Fruit fly (Drosophila melanogaster) Kc167 (cell line): ENCODE measurements around the gene Cmpk.

Experiments
- Sin3A ChIP-seq: fragments of >200 bp; optimal IDR thresholded peaks from 2 replicates; lab custom pipeline; 2018; ENCODE audit warnings: missing external identifiers
- h ChIP-seq: fragments of >200 bp; optimal IDR thresholded peaks from 3 replicates; lab custom pipeline; 2018; ENCODE audit warnings: missing external identifiers
- ttk ChIP-seq: sonication (Bioruptor generic); optimal IDR thresholded peaks from 2 replicates; lab custom pipeline; 2017; ENCODE audit warnings: missing external identifiers

DNA sequence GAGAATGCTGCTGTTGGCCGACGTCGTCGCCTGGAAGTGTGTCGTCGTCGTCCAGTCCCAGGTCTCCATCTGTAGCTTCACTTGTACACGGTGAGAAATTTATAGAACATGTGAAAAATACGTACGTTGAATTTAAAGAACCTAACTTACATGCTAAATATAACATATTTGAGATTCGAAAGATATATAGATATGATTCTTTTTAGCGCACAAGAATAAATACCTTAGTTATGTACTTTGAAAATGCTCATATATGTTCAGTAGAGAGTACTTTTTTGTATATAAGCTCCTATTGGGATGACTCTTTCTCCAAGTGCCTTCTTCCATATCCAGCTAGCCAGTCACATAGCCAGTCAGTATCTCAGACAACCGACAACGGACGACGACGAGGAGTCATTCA, 20.0 kb upstream of the Cmpk start:
- TF ChIP-seq h (lab: Kevin White, UChicago) (no peak), Sin3A (lab: Kevin White, UChicago) (no peak), ttk (lab: Kevin White, UChicago) (no peak)
